Fruit fly (Drosophila melanogaster): ENCODE measurements around the gene bif.

The bif gene

dm6 chrX:11720138-11720537, 41.4 kb downstream of the bif start, which contains the start of gene Tango10 (continued):
- peak; percentile 51 for TF ChIP-seq CG10267 (tag; optimal IDR thresholded peaks at IDR 0.05)
- peak; percentile 48 for TF ChIP-seq Ets65A (GFP tag)
- TF ChIP-seq mld (GFP tag; IDR thresholded peaks at IDR 0.05; ENCODE audit: partially characterized antibody): 0 out of 3 replicates have a peak, but pooled peaks have one; percentile 57
- peak; percentile 83 for TF ChIP-seq Doc3 (GFP tag; IDR thresholded peaks at IDR 0.05; ENCODE audit: partially characterized antibody)
- peak; percentile 43 for TF ChIP-seq CG9817 (tag; optimal IDR thresholded peaks at IDR 0.05)
- TF ChIP-seq CG15479 (GFP tag; optimal IDR thresholded peaks at IDR 0.05): no peak
- TF ChIP-seq pros (GFP tag; optimal IDR thresholded peaks at IDR 0.05): no peak
- TF ChIP-seq CG7745 (tag; optimal IDR thresholded peaks at IDR 0.05): no peak
- TF ChIP-seq CG11093 (GFP tag; IDR thresholded peaks at IDR 0.05): no peak
- TF ChIP-seq en (GFP tag; optimal IDR thresholded peaks at IDR 0.05): no peak
- no peak for TF ChIP-seq rib (GFP tag; IDR thresholded peaks at IDR 0.05)
- TF ChIP-seq Eip74EF (GFP tag; optimal IDR thresholded peaks at IDR 0.05): no peak
- peak; percentile 84 for TF ChIP-seq CG15514 (GFP tag; optimal IDR thresholded peaks at IDR 0.05)
- TF ChIP-seq Doc2 (GFP tag; IDR thresholded peaks at IDR 0.05): no peak
- TF ChIP-seq dati (GFP tag; IDR thresholded peaks at IDR 0.05): no peak
- TF ChIP-seq her (GFP tag; optimal IDR thresholded peaks at IDR 0.05): peak; percentile 20
- no peak for TF ChIP-seq Hey (tag; optimal IDR thresholded peaks at IDR 0.05)
- no peak for TF ChIP-seq CG5953 (GFP tag; IDR thresholded peaks at IDR 0.05)
- no peak for TF ChIP-seq CG3726 (GFP tag; IDR thresholded peaks at IDR 0.05)
- peak; percentile 61 for TF ChIP-seq lmd (GFP tag; IDR thresholded peaks at IDR 0.05)
- no peak for TF ChIP-seq Dfd (GFP tag; optimal IDR thresholded peaks at IDR 0.05)
- TF ChIP-seq CG12744 (GFP tag; optimal IDR thresholded peaks at IDR 0.05): no peak
- no peak for TF ChIP-seq ftz-f1 (GFP tag; optimal IDR thresholded peaks at IDR 0.05)
- peak; percentile 88 for TF ChIP-seq CG13287 (GFP tag; IDR thresholded peaks at IDR 0.05; ENCODE audit: partially characterized antibody)
- peak; percentile 87 for TF ChIP-seq sens (GFP tag)
- TF ChIP-seq GATAe (GFP tag; conservative IDR thresholded peaks at IDR 0.05): no peak
- peak; percentile 53 for TF ChIP-seq sug (tag; optimal IDR thresholded peaks at IDR 0.05)
- TF ChIP-seq exex (tag; optimal IDR thresholded peaks at IDR 0.05): peak; percentile 12
- no peak for TF ChIP-seq seq (GFP tag; IDR thresholded peaks at IDR 0.05)
- peak; percentile 34 for TF ChIP-seq CG1602 (GFP tag; optimal IDR thresholded peaks at IDR 0.05)
- TF ChIP-seq CG7357 (GFP tag; IDR thresholded peaks at IDR 0.05): peak; percentile 36; the same call in 1 of the 3 replicates
- TF ChIP-seq CG11695 (GFP tag; IDR thresholded peaks at IDR 0.05): no peak
- peak; percentile 83 for TF ChIP-seq HLH4C (GFP tag; IDR thresholded peaks at IDR 0.05; ENCODE audit: partially characterized antibody)
- TF ChIP-seq CG17361 (GFP tag; IDR thresholded peaks at IDR 0.05): peak; percentile 45; the same call in 2 of the 3 replicates
- no peak for TF ChIP-seq usp (GFP tag; optimal IDR thresholded peaks at IDR 0.05)
- peak; percentile 18 for TF ChIP-seq tx (GFP tag; optimal IDR thresholded peaks at IDR 0.05)
- TF ChIP-seq CG4404 (GFP tag; IDR thresholded peaks at IDR 0.05): peak; percentile 66
- peak; percentile 61 for TF ChIP-seq HLH54F (GFP tag; optimal IDR thresholded peaks at IDR 0.05)
- no peak for TF ChIP-seq MTF-1 (GFP tag; optimal IDR thresholded peaks at IDR 0.05; ENCODE audit: borderline replicate concordance)
- TF ChIP-seq bab2 (GFP tag; optimal IDR thresholded peaks at IDR 0.05): no peak
- peak; percentile 85 for TF ChIP-seq BEAF-32 (GFP tag; optimal IDR thresholded peaks at IDR 0.05)
- TF ChIP-seq dmrt99B (tag; optimal IDR thresholded peaks at IDR 0.05): no peak
- no peak for TF ChIP-seq CG2202 (tag; optimal IDR thresholded peaks at IDR 0.05)
- no peak for TF ChIP-seq gt (GFP tag; IDR thresholded peaks at IDR 0.05)
- TF ChIP-seq prd (optimal IDR thresholded peaks at IDR 0.05): no peak
- peak; percentile 71 for TF ChIP-seq prd (GFP tag; IDR thresholded peaks at IDR 0.05)
- TF ChIP-seq Xrp1 (GFP tag; IDR thresholded peaks at IDR 0.05): peak; percentile 56; the same call in 1 of the 2 replicates
- TF ChIP-seq ap (GFP tag; IDR thresholded peaks at IDR 0.05): no peak
- TF ChIP-seq az2 (GFP tag; optimal IDR thresholded peaks at IDR 0.05): peak; percentile 29
- peak; percentile 42 for TF ChIP-seq ewg (GFP tag; optimal IDR thresholded peaks at IDR 0.05)
- TF ChIP-seq CG15269 (tag; optimal IDR thresholded peaks at IDR 0.05): peak; percentile 48
- peak; percentile 63 for TF ChIP-seq pho (GFP tag; optimal IDR thresholded peaks at IDR 0.05)

All from whole organism, embryonic.